Fruit fly (Drosophila melanogaster) whole organism, embryonic: ENCODE results near the gene CG15506.

Experiments used
- CG15073 ChIP-seq: fragments of 200-800 bp; sonication (Bioruptor generic); optimal IDR thresholded peaks from 2 replicates; lab custom pipeline; 2016; ENCODE audit warnings: missing biosample characterization, missing genetic modification characterization
- pzg ChIP-seq: fragments of 200-800 bp; sonication (Bioruptor generic); optimal IDR thresholded peaks from 3 replicates; lab custom pipeline; 2018; ENCODE audit warnings: missing biosample characterization, mild to moderate bottlenecking, missing genetic modification characterization, moderate library complexity
- wor ChIP-seq: fragments of 200-800 bp; sonication (Bioruptor generic); IDR thresholded peaks from 2 replicates; pipeline ENCODE4 v1.3.6; 2022; ENCODE audit warnings: missing biosample characterization, missing genetic modification characterization

DNA sequence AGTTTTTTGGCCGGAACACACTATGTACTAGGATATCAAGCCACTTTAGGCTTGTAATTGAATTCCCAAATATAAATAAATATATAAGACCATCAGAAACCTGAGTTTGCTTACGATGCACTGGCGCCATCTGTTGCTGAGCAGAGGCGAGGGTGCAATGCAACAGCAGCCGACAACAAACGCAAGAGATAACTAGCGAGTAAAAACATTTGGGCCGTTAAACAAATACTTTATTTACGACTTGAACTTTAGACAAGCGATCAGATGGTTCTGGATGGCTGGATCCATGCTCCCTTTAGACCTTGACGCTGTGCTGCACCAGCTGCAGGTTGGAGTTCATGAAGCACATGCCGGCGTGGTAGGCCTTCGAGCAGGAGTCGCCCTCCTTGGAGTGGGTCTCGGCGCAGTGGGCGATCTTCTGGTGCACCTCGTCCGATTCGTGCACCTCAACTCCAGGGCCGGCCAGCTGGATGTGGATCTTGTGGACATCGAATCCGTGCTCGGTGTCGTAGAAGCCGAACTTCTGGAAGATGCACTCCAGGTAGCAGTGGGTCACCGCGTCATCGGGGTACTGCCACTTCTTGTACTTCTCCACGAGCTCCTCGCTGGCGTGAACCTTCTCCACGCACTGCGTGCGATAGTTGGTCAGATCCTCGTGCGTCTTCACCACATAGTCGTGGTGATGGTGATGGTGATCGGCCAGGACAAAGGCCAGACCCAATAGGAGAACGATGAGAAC lies 2.3 kb upstream of the CG15506 start:
- TF ChIP-seq CG15073 (GFP tag; lab: Kevin White, UChicago) (no peak), wor (GFP tag; lab: Robert Waterston, UW) (no peak), pzg (GFP tag; lab: Kevin White, UChicago) (no peak)
